Fruit fly (Drosophila melanogaster) whole organism, wandering third instar larva: ENCODE measurements around the gene CG9733.

Source experiments
- Dfd ChIP-seq: fragments of >200 bp; optimal IDR thresholded peaks from 2 replicates; lab custom pipeline; 2017; ENCODE audit warnings: missing biosample characterization, missing genetic modification characterization
- Myc ChIP-seq: fragments of >200 bp; optimal IDR thresholded peaks from 2 replicates; lab custom pipeline; 2017
- Sp1 ChIP-seq: fragments of 200-800 bp; sonication (Bioruptor generic); optimal IDR thresholded peaks from 3 replicates; lab custom pipeline; 2019; ENCODE audit warnings: missing biosample characterization, mild to moderate bottlenecking, missing genetic modification characterization, moderate library complexity
- Vsx2 ChIP-seq: fragments of 200-300, 225-300 bp; sonication (Bioruptor generic); optimal IDR thresholded peaks from 2 replicates; lab custom pipeline; 2018; ENCODE audit warnings: missing biosample characterization, missing genetic modification characterization; ENCODE audit not compliant: partially characterized antibody
- ey ChIP-seq: fragments of 200-800 bp; sonication (Bioruptor generic); optimal IDR thresholded peaks from 2 replicates; lab custom pipeline; 2016; ENCODE audit warnings: missing biosample characterization, missing genetic modification characterization
- h ChIP-seq: fragments of 200-800 bp; sonication (Bioruptor generic); optimal IDR thresholded peaks from 3 replicates; lab custom pipeline; 2016; ENCODE audit warnings: missing biosample characterization, mild to moderate bottlenecking, missing genetic modification characterization
- jim ChIP-seq: fragments of 175-275, 200-325 bp; sonication (Bioruptor generic); optimal IDR thresholded peaks from 2 replicates; lab custom pipeline; 2016; ENCODE audit warnings: missing biosample characterization, mild to moderate bottlenecking, missing genetic modification characterization
- rgr ChIP-seq: fragments of 200-800 bp; sonication (Bioruptor generic); optimal IDR thresholded peaks from 3 replicates; lab custom pipeline; 2016; ENCODE audit warnings: missing biosample characterization, mild to moderate bottlenecking, missing genetic modification characterization
- usp ChIP-seq: fragments of >200 bp; optimal IDR thresholded peaks from 2 replicates; lab custom pipeline; 2017; ENCODE audit warnings: missing biosample characterization, missing genetic modification characterization
- woc ChIP-seq: sonication (Bioruptor generic); optimal IDR thresholded peaks from 2 replicates; lab custom pipeline; 2016; ENCODE audit warnings: missing biosample characterization, mild to moderate bottlenecking, missing genetic modification characterization

- TF ChIP-seq woc (GFP tag; lab: Kevin White, UChicago) = peak; percentile 15
- no peak for TF ChIP-seq h
- no peak for TF ChIP-seq Dfd (GFP tag; lab: Kevin White, UChicago)
- TF ChIP-seq Vsx2 (GFP tag; lab: Kevin White, UChicago) = no peak
- no peak for TF ChIP-seq jim (GFP tag; lab: Kevin White, UChicago)
- TF ChIP-seq Sp1 = no peak
- no peak for TF ChIP-seq Myc (lab: Kevin White, UChicago)
- TF ChIP-seq rgr (GFP tag; lab: Kevin White, UChicago) = no peak
- TF ChIP-seq ey (GFP tag; lab: Kevin White, UChicago) = peak; percentile 2
- TF ChIP-seq usp (GFP tag; lab: Kevin White, UChicago) = no peak
These were observed 39.8 kb upstream of the CG9733 start for dm6 chr3R:30286347-30286746.
